Worm (Caenorhabditis elegans): ENCODE results near the gene K08D9.10.

The K08D9.10 gene

DNA sequence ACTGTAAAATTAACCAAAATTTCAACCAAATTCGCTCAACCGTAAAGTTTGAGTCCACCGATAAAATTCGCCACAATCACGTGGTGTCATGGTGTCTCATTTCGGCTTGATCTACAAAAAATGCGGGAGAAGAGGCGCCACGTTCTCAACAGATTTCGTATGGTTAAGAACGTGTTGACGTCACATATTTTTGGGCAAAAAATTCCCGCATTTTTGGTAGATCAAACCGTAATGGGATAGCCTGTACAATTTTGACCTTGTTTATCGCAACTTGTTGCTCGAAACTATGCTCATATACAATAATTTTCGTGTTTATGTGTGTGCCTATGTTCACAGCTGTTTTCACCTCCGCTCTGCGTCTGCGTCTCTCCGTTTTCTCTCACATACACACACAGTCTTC is 21.8 kb upstream of the K08D9.10 start:
- no peak for TF ChIP-seq B0310.2 (tag; optimal IDR thresholded peaks at IDR 0.05)
- TF ChIP-seq tra-4 (tag; optimal IDR thresholded peaks at IDR 0.05) = no peak
- TF ChIP-seq ceh-13 (GFP tag; optimal IDR thresholded peaks at IDR 0.05) = no peak
- no peak for TF ChIP-seq ama-1 (optimal IDR thresholded peaks at IDR 0.05)
- no peak for TF ChIP-seq sea-1 (GFP tag; conservative IDR thresholded peaks at IDR 0.05)
- no peak for TF ChIP-seq ets-7 (tag; optimal IDR thresholded peaks at IDR 0.05)
- no peak for TF ChIP-seq hmbx-1 (tag; optimal IDR thresholded peaks at IDR 0.05)
- TF ChIP-seq tbx-37 (GFP tag; conservative IDR thresholded peaks at IDR 0.05) = no peak
- TF ChIP-seq hnd-1 (tag; optimal IDR thresholded peaks at IDR 0.05) = no peak
- TF ChIP-seq hmg-4 (GFP tag; optimal IDR thresholded peaks at IDR 0.05) = no peak

DNA sequence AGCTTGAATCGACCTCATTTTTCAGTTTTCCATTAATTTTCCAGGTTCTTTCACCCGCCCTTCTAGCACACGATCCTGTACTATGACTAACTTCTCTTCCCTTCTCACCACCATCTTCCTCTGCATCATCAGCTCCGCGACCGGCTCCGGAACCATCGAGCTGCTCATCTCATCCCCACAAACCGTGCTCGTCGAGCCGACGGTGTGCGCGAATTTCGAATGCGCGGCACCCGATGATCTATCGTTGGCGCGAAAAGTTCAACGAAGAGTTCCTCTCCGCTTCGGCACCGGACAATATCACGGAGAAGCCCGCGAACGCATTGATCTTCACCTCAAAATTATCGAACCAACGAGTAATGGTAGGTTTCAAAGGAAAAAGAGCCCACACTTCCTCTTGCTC is 20.6 kb upstream of the K08D9.10 start, which contains the start of gene apx-1:
Gene apx-1 (plus strand): TSS at position 50 of the 400 bp plus-strand sequence.
- TF ChIP-seq flt-1 (GFP tag; IDR thresholded peaks at IDR 0.05) = no peak
- no peak for TF ChIP-seq tra-4 (tag; optimal IDR thresholded peaks at IDR 0.05)
- no peak for TF ChIP-seq ama-1 (optimal IDR thresholded peaks at IDR 0.05)
- TF ChIP-seq sea-1 (GFP tag; conservative IDR thresholded peaks at IDR 0.05) = no peak
- no peak for TF ChIP-seq F13C5.2 (tag; optimal IDR thresholded peaks at IDR 0.05)
- no peak for TF ChIP-seq hmbx-1 (tag; optimal IDR thresholded peaks at IDR 0.05)
- TF ChIP-seq scrt-1 (GFP tag; IDR thresholded peaks at IDR 0.05) = no peak
- TF ChIP-seq pes-1 (GFP tag; IDR thresholded peaks at IDR 0.05) = no peak
- TF ChIP-seq aly-1 (tag; optimal IDR thresholded peaks at IDR 0.05) = no peak
- TF ChIP-seq tbx-37 (GFP tag; conservative IDR thresholded peaks at IDR 0.05) = no peak
- no peak for TF ChIP-seq hmg-4 (GFP tag; optimal IDR thresholded peaks at IDR 0.05)
- TF ChIP-seq tbx-11 (GFP tag; IDR thresholded peaks at IDR 0.05) = no peak

DNA sequence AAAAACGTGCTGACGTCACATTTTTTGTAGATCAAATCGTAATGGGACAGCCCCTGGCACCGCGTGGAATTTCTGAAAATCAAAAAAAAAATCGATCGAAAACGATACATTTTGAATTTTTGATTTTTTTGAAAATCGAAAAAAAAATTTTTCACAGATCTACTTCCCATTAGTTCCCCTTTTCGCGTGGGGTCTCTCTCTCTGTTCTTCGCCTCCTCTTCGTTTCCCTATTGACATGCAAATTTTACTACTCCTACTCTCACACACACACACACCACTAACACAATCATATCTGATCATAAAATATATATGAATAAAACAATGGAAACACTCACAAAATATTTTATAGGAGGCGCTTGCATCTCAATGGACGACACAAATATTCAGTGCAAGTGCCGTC is 12.1 kb upstream of the K08D9.10 start:
- TF ChIP-seq hmbx-1 (tag; optimal IDR thresholded peaks at IDR 0.05) (no peak), ceh-13 (GFP tag; optimal IDR thresholded peaks at IDR 0.05) (no peak), sea-1 (GFP tag; conservative IDR thresholded peaks at IDR 0.05) (no peak), pes-1 (GFP tag; IDR thresholded peaks at IDR 0.05) (no peak), ceh-36 (tag; optimal IDR thresholded peaks at IDR 0.05) (no peak), ets-7 (tag; optimal IDR thresholded peaks at IDR 0.05) (no peak), hmg-4 (GFP tag; optimal IDR thresholded peaks at IDR 0.05) (no peak), F13C5.2 (tag; optimal IDR thresholded peaks at IDR 0.05) (no peak), scrt-1 (GFP tag; IDR thresholded peaks at IDR 0.05) (no peak), hnd-1 (tag; optimal IDR thresholded peaks at IDR 0.05) (no peak), tra-4 (tag; optimal IDR thresholded peaks at IDR 0.05) (no peak), ama-1 (optimal IDR thresholded peaks at IDR 0.05) (no peak)

DNA sequence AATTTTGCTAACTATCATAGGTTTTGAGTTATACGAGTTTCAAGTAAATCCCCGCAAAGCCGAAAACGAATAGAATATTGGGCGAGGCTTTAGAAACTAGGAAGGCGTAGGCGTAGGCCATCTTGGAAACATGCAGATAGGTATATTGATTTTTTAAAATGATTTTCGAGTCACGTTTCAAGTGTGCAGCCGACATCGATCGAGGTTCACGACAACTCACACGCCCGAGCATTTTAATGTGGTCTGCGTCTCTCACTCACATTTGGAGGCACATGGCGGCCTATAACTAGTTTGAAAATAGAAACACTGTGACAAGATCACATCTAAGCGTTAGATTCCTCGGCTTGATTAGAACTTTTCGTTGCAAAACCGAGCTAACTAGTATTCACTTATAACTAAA is 3.3 kb upstream of the K08D9.10 start, which contains the start of gene K08D9.2:
Gene K08D9.2 (plus strand): TSS at position 301 of the 400 bp plus-strand sequence.
- no peak for TF ChIP-seq ceh-36 (tag; optimal IDR thresholded peaks at IDR 0.05)
- no peak for TF ChIP-seq ceh-13 (GFP tag; optimal IDR thresholded peaks at IDR 0.05)

DNA sequence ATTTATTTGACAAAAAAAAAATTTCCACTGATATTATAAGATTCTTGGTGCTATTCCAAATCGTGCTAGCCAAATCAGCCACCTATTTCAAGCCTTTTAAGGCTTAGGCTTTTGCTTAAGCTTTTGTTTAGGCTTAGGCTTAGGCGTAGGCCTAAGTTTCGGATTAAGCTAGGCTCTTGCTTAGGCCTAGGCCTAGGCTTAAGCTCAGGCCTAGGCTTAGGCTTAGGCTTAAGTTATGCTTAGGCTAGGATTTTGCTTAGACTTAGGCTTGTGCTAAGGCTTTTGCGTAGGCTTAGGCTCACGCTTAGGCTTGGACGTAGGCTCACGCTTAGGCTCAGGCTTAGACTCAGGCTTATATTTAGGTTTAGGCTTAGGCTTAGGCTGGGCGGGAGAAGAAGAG is 547 bp upstream of the K08D9.10 start:
- TF ChIP-seq tra-4 (tag; optimal IDR thresholded peaks at IDR 0.05) (no peak), ceh-36 (tag; optimal IDR thresholded peaks at IDR 0.05) (peak; percentile 62), scrt-1 (GFP tag; IDR thresholded peaks at IDR 0.05) (no peak)

DNA sequence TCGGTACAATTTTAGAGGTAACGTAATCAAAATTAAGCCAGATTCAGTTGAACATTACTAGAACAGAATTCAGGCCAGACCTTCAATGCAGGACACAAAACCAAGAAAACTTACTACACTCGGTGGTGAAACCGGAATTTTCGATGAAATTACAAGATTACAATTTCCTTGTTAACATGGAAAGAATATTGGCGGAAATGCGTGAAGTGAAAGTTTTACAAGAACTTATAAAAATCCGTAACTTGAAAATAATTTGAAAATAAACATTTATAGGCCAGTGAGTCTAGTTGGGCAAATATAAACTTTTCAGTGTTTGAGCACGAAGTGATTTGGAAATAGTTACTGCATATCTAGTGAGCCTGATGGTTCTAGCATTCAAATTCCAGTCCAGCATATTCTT is 4.2 kb downstream of the K08D9.10 start, which contains the start of gene K08D9.6:
Gene K08D9.6 (minus strand): TSS at position 101 of the 400 bp plus-strand sequence.
- no peak for TF ChIP-seq hmg-4 (GFP tag; optimal IDR thresholded peaks at IDR 0.05)
- TF ChIP-seq scrt-1 (GFP tag; IDR thresholded peaks at IDR 0.05) = no peak
- no peak for TF ChIP-seq B0310.2 (tag; optimal IDR thresholded peaks at IDR 0.05)
- TF ChIP-seq F13C5.2 (tag; optimal IDR thresholded peaks at IDR 0.05) = no peak
- TF ChIP-seq ama-1 (optimal IDR thresholded peaks at IDR 0.05) = no peak
- no peak for TF ChIP-seq pes-1 (GFP tag; IDR thresholded peaks at IDR 0.05)
- no peak for TF ChIP-seq flt-1 (GFP tag; IDR thresholded peaks at IDR 0.05)
- TF ChIP-seq sea-1 (GFP tag; conservative IDR thresholded peaks at IDR 0.05) = no peak
- TF ChIP-seq aly-1 (tag; optimal IDR thresholded peaks at IDR 0.05) = no peak
- TF ChIP-seq tbx-37 (GFP tag; conservative IDR thresholded peaks at IDR 0.05) = no peak
- no peak for TF ChIP-seq ets-7 (tag; optimal IDR thresholded peaks at IDR 0.05)

DNA sequence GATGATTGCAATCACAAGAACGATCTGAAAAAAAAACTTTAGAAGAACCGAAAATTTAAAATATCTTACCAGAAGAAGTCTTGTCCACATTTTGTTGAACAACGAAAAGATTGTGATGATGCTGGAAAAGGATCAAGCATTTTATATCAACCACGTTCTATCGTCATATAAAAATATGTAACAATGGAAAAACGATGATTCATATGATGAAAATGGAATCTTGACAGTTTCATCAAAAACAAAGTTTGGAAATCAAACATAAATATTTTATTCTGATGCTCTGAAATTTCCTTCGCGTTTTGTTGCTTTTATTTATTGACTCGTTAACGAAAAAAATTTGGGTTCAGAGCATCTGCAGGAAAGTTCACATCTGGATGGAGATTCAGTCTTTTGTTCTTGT is 5.9 kb downstream of the K08D9.10 start, which contains the start of the genes K08D9.9 and str-16:
Gene K08D9.9 (minus strand): TSS at position 101 of the 400 bp plus-strand sequence.
Gene str-16 (plus strand): TSS at position 266 of the 400 bp plus-strand sequence.
- no peak for TF ChIP-seq tra-4 (tag; optimal IDR thresholded peaks at IDR 0.05)
- no peak for TF ChIP-seq hmbx-1 (tag; optimal IDR thresholded peaks at IDR 0.05)
- TF ChIP-seq flt-1 (GFP tag; IDR thresholded peaks at IDR 0.05) = no peak
- TF ChIP-seq sea-1 (GFP tag; conservative IDR thresholded peaks at IDR 0.05) = no peak
- TF ChIP-seq F13C5.2 (tag; optimal IDR thresholded peaks at IDR 0.05) = no peak
- no peak for TF ChIP-seq hnd-1 (tag; optimal IDR thresholded peaks at IDR 0.05)
- no peak for TF ChIP-seq scrt-1 (GFP tag; IDR thresholded peaks at IDR 0.05)
- no peak for TF ChIP-seq tbx-11 (GFP tag; IDR thresholded peaks at IDR 0.05)
- TF ChIP-seq ceh-13 (GFP tag; optimal IDR thresholded peaks at IDR 0.05) = no peak
- TF ChIP-seq aly-1 (tag; optimal IDR thresholded peaks at IDR 0.05) = no peak
- TF ChIP-seq ama-1 (optimal IDR thresholded peaks at IDR 0.05) = no peak
- TF ChIP-seq ets-7 (tag; optimal IDR thresholded peaks at IDR 0.05) = no peak
- no peak for TF ChIP-seq pes-1 (GFP tag; IDR thresholded peaks at IDR 0.05)
- no peak for TF ChIP-seq ceh-36 (tag; optimal IDR thresholded peaks at IDR 0.05)
- TF ChIP-seq B0310.2 (tag; optimal IDR thresholded peaks at IDR 0.05) = no peak
- no peak for TF ChIP-seq tbx-37 (GFP tag; conservative IDR thresholded peaks at IDR 0.05)
- no peak for TF ChIP-seq hmg-4 (GFP tag; optimal IDR thresholded peaks at IDR 0.05)

DNA sequence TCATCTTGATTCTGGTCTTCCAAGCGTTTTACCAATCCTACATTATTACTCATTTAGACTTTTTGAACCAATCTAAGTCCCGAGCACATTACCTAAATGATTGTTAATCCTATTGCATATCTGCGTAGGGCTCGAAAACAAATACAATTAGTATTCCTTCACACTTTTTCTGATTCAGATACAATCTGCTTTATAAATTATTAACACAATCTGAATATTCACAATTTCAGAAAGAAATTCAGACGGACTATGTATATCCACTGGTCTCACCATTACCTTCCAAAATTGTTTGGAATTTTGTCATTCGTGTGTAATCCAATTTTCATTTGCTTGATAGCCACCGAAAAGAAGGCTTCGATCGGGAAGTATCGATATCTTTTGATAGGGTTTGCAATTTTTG is 10.5 kb downstream of the K08D9.10 start, which contains the start of gene srj-11:
Gene srj-11 (plus strand): TSS at position 250 of the 400 bp plus-strand sequence.
- TF ChIP-seq tbx-37 (GFP tag; conservative IDR thresholded peaks at IDR 0.05) = no peak
- TF ChIP-seq sea-1 (GFP tag; conservative IDR thresholded peaks at IDR 0.05) = no peak
- TF ChIP-seq aly-1 (tag; optimal IDR thresholded peaks at IDR 0.05) = no peak
- TF ChIP-seq hmg-4 (GFP tag; optimal IDR thresholded peaks at IDR 0.05) = no peak
- no peak for TF ChIP-seq pes-1 (GFP tag; IDR thresholded peaks at IDR 0.05)
- no peak for TF ChIP-seq B0310.2 (tag; optimal IDR thresholded peaks at IDR 0.05)
- no peak for TF ChIP-seq ets-7 (tag; optimal IDR thresholded peaks at IDR 0.05)
- no peak for TF ChIP-seq ama-1 (optimal IDR thresholded peaks at IDR 0.05)
- no peak for TF ChIP-seq ceh-13 (GFP tag; optimal IDR thresholded peaks at IDR 0.05)

Measured in whole organism, early embryonic.